Fruit fly (Drosophila melanogaster) whole organism, embryonic: Measurements from ENCODE around the gene SsRbeta.

ENCODE experiments used
- CG11093 ChIP-seq: fragments of 200-800 bp; sonication (Bioruptor generic); IDR thresholded peaks from 3 replicates; pipeline ENCODE4 v1.3.6; 2022; ENCODE audit warnings: missing biosample characterization, missing genetic modification characterization
- CG11456 ChIP-seq: fragments of 200-800 bp; sonication (Bioruptor generic); IDR thresholded peaks from 3 replicates; pipeline ENCODE4 v1.3.6; 2022; ENCODE audit warnings: missing biosample characterization, missing genetic modification characterization
- CG15479 ChIP-seq: fragments of 200-800 bp; sonication (Bioruptor generic); optimal IDR thresholded peaks from 3 replicates; lab custom pipeline; 2019; ENCODE audit warnings: missing biosample characterization, mild to moderate bottlenecking, missing genetic modification characterization, moderate library complexity
- CG18011 ChIP-seq: fragments of 200-800 bp; sonication (Bioruptor generic); optimal IDR thresholded peaks from 2 replicates; lab custom pipeline; 2017; ENCODE audit warnings: missing biosample characterization, missing genetic modification characterization, mild to moderate bottlenecking, moderate library complexity, missing genotype
- CG6765 ChIP-seq: fragments of 200-800 bp; sonication (Bioruptor generic); optimal IDR thresholded peaks from 3 replicates; lab custom pipeline; 2017; ENCODE audit warnings: missing biosample characterization, mild to moderate bottlenecking, missing genetic modification characterization
- Sry-δ ChIP-seq: fragments of 200-800 bp; sonication (Bioruptor generic); optimal IDR thresholded peaks from 2 replicates; lab custom pipeline; 2016; ENCODE audit warnings: missing biosample characterization, missing genetic modification characterization
- ranshi ChIP-seq: fragments of 200-800 bp; sonication (Bioruptor generic); IDR thresholded peaks from 2 replicates; pipeline ENCODE4 v1.3.6; 2022; ENCODE audit warnings: missing biosample characterization, missing genetic modification characterization
- slbo ChIP-seq: fragments of 200-800 bp; sonication (Bioruptor generic); IDR thresholded peaks from 2 replicates; pipeline ENCODE4 v1.3.6; 2022; ENCODE audit warnings: missing biosample characterization, missing genetic modification characterization

DNA sequence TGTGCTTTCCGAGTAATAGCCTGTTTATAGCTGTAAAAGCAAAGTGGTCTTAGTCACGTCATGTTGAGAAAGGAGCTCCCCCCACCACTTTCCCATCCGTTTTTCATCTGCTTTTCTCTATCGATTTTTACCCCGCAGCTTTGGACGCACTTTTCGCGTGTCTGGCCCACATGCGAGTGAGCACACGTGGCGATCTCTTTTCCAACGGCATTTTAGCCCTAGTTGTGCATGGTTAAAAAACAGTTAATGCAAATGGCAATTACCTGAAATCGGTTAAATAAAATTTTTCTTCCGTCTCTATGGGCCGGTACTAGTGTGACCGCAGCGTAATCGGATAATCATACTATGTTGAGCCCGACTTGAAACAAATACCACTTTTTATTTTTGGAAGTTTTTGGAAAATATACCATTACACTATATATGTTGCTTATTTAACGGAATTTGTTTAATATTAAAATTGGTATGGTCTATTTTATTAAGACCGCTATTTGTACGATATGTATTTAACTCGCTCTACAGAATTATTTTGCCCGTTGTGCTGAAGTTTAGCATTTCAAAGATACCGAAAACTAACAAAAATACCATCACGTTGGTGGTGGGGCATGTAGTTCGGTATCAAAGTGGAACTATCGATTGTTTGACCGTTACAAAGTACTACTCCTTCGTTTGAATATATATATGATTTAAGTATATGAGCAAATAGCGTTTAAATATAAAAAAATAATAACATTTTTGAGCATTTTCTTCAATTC is 17.2 kb upstream of the SsRbeta start, which contains the start of gene Zn72D:
- TF ChIP-seq CG6765 (no peak), Sry-δ (GFP tag; lab: Kevin White, UChicago) (peak; percentile 72), CG11093 (GFP tag; lab: Robert Waterston, UW) (no peak), ranshi (GFP tag; lab: Robert Waterston, UW) (no peak), CG18011 (GFP tag; lab: Kevin White, UChicago) (no peak), slbo (GFP tag; lab: Robert Waterston, UW) (no peak), CG11456 (GFP tag; lab: Robert Waterston, UW) (no peak), CG15479 (GFP tag; lab: Kevin White, UChicago) (no peak)
